Worm (Caenorhabditis elegans): ENCODE data around the gene C28H8.3.

The C28H8.3 gene

DNA sequence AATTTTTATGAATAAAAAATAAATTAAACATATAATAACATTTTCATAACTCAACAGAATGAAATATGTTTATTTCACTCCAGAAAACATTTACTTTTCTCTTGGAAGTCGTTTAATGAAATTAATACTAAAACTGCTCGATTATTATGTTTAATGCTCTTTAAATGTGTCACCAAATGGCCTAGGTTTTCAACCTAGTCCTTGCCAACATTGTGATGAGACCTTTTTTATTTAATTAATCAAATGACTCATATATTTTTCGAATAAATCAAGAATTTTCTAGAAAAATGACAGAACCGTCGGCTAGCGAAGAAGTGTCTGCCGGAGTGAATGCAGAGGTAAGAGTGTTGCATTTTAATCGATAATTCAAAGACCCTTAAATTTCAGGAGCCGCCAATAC is 44.2 kb upstream of the C28H8.3 start, which contains the start of gene rabn-5:
TSS of gene rabn-5 (plus strand) at position 284 of the 400 bp plus-strand sequence.
- peak in 1 of 2 experiments; percentile 2 for TF ChIP-seq lsy-2 (tag; optimal IDR thresholded peaks at IDR 0.05)
- peak in 1 of 3 experiments; percentile 59 for TF ChIP-seq dpl-1 (GFP tag; optimal IDR thresholded peaks at IDR 0.05)
- peak; percentile 13 to 19 for TF ChIP-seq efl-1 (optimal IDR thresholded peaks at IDR 0.05)
- TF ChIP-seq efl-1 (GFP tag; optimal IDR thresholded peaks at IDR 0.05 in 1 of 2) = peak in 1 of 2 experiments; percentile 51
- no peak for TF ChIP-seq sptf-1 (tag; optimal IDR thresholded peaks at IDR 0.05)
- TF ChIP-seq mep-1 (tag; optimal IDR thresholded peaks at IDR 0.05) = peak; percentile 16
- no peak for TF ChIP-seq unc-86 (tag; optimal IDR thresholded peaks at IDR 0.05)

ce11 chrIII:5868401-5868800 is 40.1 kb upstream of the C28H8.3 start, which contains the start of gene eng-1:
eng-1 (minus strand) TSS chrIII:5868501.
- TF ChIP-seq nhr-76 (tag; optimal IDR thresholded peaks at IDR 0.05) (no peak), sox-4 (tag; optimal IDR thresholded peaks at IDR 0.05) (no peak), ceh-63 (GFP tag; optimal IDR thresholded peaks at IDR 0.05) (no peak), nhr-237 (tag; optimal IDR thresholded peaks at IDR 0.05) (no peak), sup-37 (GFP tag; optimal IDR thresholded peaks at IDR 0.05) (no peak), nhr-28 (tag; optimal IDR thresholded peaks at IDR 0.05) (no peak), lin-14 (GFP tag; optimal IDR thresholded peaks at IDR 0.05) (no peak), irx-1 (tag; optimal IDR thresholded peaks at IDR 0.05) (no peak)

DNA sequence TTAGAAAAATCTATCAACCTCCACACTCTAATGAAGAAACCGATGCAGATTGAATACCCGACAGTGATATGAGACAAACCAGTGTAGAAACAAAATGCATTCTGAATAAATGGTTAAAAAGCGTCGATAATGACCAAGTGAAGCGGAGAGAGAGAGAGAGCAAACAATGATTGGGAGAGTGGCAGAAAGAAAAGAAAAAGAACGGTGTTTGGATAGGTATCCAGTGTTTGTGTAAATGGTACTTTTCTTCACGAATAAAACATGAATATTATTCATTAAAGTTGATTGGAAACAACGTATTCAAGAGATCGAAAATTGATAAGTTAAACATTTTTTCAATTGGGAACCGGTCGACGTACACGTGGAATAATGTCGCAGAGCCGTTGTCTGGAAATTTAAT is 39.1 kb upstream of the C28H8.3 start, which contains the start of gene F01F1.15:
TSS of gene F01F1.15 (minus strand) at position 101 of the 400 bp plus-strand sequence.
- TF ChIP-seq dsc-1 (tag; optimal IDR thresholded peaks at IDR 0.05) = no peak
- TF ChIP-seq fkh-8 (tag; optimal IDR thresholded peaks at IDR 0.05) = no peak
- TF ChIP-seq elt-2 (tag; optimal IDR thresholded peaks at IDR 0.05) = no peak
- TF ChIP-seq C16A3.4 (tag; optimal IDR thresholded peaks at IDR 0.05) = no peak
- no peak for TF ChIP-seq Y116A8C.19 (tag; optimal IDR thresholded peaks at IDR 0.05; ENCODE audit: borderline replicate concordance)
- no peak for TF ChIP-seq rnt-1 (tag; optimal IDR thresholded peaks at IDR 0.05)
- TF ChIP-seq ceh-8 (GFP tag; optimal IDR thresholded peaks at IDR 0.05) = no peak
- TF ChIP-seq unc-98 (GFP tag; IDR thresholded peaks at IDR 0.05) = no peak

- no peak for TF ChIP-seq nhr-28 (tag; optimal IDR thresholded peaks at IDR 0.05)
- peak; percentile 91 for TF ChIP-seq ceh-90 (tag; optimal IDR thresholded peaks at IDR 0.05)
- TF ChIP-seq mab-9 (GFP tag; IDR thresholded peaks at IDR 0.05) = peak; percentile 64
- TF ChIP-seq unc-86 (tag; optimal IDR thresholded peaks at IDR 0.05) = peak; percentile 79
- no peak for TF ChIP-seq ets-5 (GFP tag; IDR thresholded peaks at IDR 0.05)
- TF ChIP-seq snpc-4 (tag; optimal IDR thresholded peaks at IDR 0.05) = peak; percentile 2
- TF ChIP-seq ceh-8 (GFP tag; optimal IDR thresholded peaks at IDR 0.05) = peak; percentile 84
- peak; percentile 72 for TF ChIP-seq jun-1 (tag; optimal IDR thresholded peaks at IDR 0.05)
- TF ChIP-seq zag-1 (tag; optimal IDR thresholded peaks at IDR 0.05) = no peak
- TF ChIP-seq ceh-82 (tag; optimal IDR thresholded peaks at IDR 0.05) = peak; percentile 69 to 82 (median 79)
- TF ChIP-seq aha-1 (tag; optimal IDR thresholded peaks at IDR 0.05) = no peak
- peak; percentile 85 for TF ChIP-seq lin-14 (GFP tag; optimal IDR thresholded peaks at IDR 0.05)
- peak; percentile 54 for TF ChIP-seq nhr-77 (tag; optimal IDR thresholded peaks at IDR 0.05)
- TF ChIP-seq lin-15B (tag; optimal IDR thresholded peaks at IDR 0.05) = peak; percentile 19
- no peak for TF ChIP-seq ztf-4 (tag; optimal IDR thresholded peaks at IDR 0.05)
- no peak for TF ChIP-seq pqm-1 (tag; optimal IDR thresholded peaks at IDR 0.05)
- peak; percentile 91 for TF ChIP-seq irx-1 (tag; optimal IDR thresholded peaks at IDR 0.05)
- peak; percentile 51 for TF ChIP-seq zip-4 (GFP tag; optimal IDR thresholded peaks at IDR 0.05)
- TF ChIP-seq vab-15 (tag; optimal IDR thresholded peaks at IDR 0.05) = no peak
- TF ChIP-seq elt-2 (tag; optimal IDR thresholded peaks at IDR 0.05) = peak; percentile 52
- no peak for TF ChIP-seq C34B4.2 (tag; optimal IDR thresholded peaks at IDR 0.05)
- peak in 1 of 2 experiments; percentile 95 for TF ChIP-seq ztf-11 (tag; optimal IDR thresholded peaks at IDR 0.05)
- TF ChIP-seq ces-1 (GFP tag; optimal IDR thresholded peaks at IDR 0.05) = no peak
- peak; percentile 93 for TF ChIP-seq nhr-47 (tag; optimal IDR thresholded peaks at IDR 0.05)
- peak; percentile 81 for TF ChIP-seq fkh-4 (tag; optimal IDR thresholded peaks at IDR 0.05; ENCODE audit: borderline replicate concordance)
- TF ChIP-seq grh-1 (GFP tag; IDR thresholded peaks at IDR 0.05) = peak; percentile 62
- TF ChIP-seq Y116A8C.19 (tag; optimal IDR thresholded peaks at IDR 0.05; ENCODE audit: borderline replicate concordance) = peak; percentile 72
- TF ChIP-seq skn-1 (tag; optimal IDR thresholded peaks at IDR 0.05) = peak; percentile 70
- TF ChIP-seq isw-1 (GFP tag; IDR thresholded peaks at IDR 0.05) = peak; percentile 78
- no peak for TF ChIP-seq sptf-1 (tag; optimal IDR thresholded peaks at IDR 0.05)
- peak; percentile 74 for TF ChIP-seq unc-130 (tag; optimal IDR thresholded peaks at IDR 0.05)
- TF ChIP-seq ceh-63 (GFP tag; optimal IDR thresholded peaks at IDR 0.05) = no peak
- TF ChIP-seq snu-23 (GFP tag; optimal IDR thresholded peaks at IDR 0.05) = peak; percentile 90
Measured at ce11 chrIII:5871760-5872159, 36.7 kb upstream of the C28H8.3 start, which contains the start of the genes F01F1.11 and F01F1.3. F01F1.11 (minus strand) TSS chrIII:5871877. F01F1.3 (plus strand) TSS chrIII:5871938.
